Fruit fly (Drosophila melanogaster) whole organism, pupa: Measurements from ENCODE around the gene Rim.

ENCODE experiments used
- CG10348 ChIP-seq: fragments of 200-800 bp; sonication (Bioruptor generic); IDR thresholded peaks from 2 replicates; pipeline ENCODE4 v1.3.6; 2022; ENCODE audit warnings: missing biosample characterization, missing genetic modification characterization
- CG12605 ChIP-seq: fragments of 200-800 bp; sonication (Bioruptor generic); IDR thresholded peaks from 2 replicates; pipeline ENCODE4 v1.3.6; 2022; ENCODE audit warnings: missing biosample characterization, missing genetic modification characterization
- CG13204 ChIP-seq: fragments of 200-800 bp; sonication (Bioruptor generic); optimal IDR thresholded peaks from 2 replicates; lab custom pipeline; 2018; ENCODE audit warnings: missing biosample characterization, mild to moderate bottlenecking, missing genetic modification characterization, moderate library complexity
- CG14655 ChIP-seq: fragments of 200-800 bp; sonication (Bioruptor generic); optimal IDR thresholded peaks from 3 replicates; lab custom pipeline; 2017; ENCODE audit warnings: mild to moderate bottlenecking, missing biosample characterization, missing genetic modification reagents, missing genetic modification characterization
- CG15710 ChIP-seq: fragments of 200-800 bp; sonication (Bioruptor generic); optimal IDR thresholded peaks from 2 replicates; lab custom pipeline; 2018; ENCODE audit warnings: missing biosample characterization, mild to moderate bottlenecking, missing genetic modification characterization, moderate library complexity
- CG17806 ChIP-seq: fragments of 200-800 bp; sonication (Bioruptor generic); optimal IDR thresholded peaks from 2 replicates; lab custom pipeline; 2018; ENCODE audit warnings: missing biosample characterization, mild to moderate bottlenecking, missing genetic modification characterization, moderate library complexity
- CG32121 ChIP-seq: fragments of 200-800 bp; sonication (Bioruptor generic); IDR thresholded peaks from 2 replicates; pipeline ENCODE4 v1.3.6; 2022; ENCODE audit warnings: missing biosample characterization, missing genetic modification characterization
- CG34367 ChIP-seq: fragments of 200-800 bp; sonication (Bioruptor generic); optimal IDR thresholded peaks from 2 replicates; lab custom pipeline; 2018; ENCODE audit warnings: missing biosample characterization, mild to moderate bottlenecking, missing genetic modification characterization
- CG4496 ChIP-seq: fragments of 200-800 bp; sonication (Bioruptor generic); IDR thresholded peaks from 3 replicates; pipeline ENCODE4 v1.3.6; 2022; ENCODE audit warnings: missing biosample characterization, missing genetic modification characterization
- CG8159 ChIP-seq: fragments of 200-800 bp; sonication (Bioruptor generic); optimal IDR thresholded peaks from 3 replicates; lab custom pipeline; 2018; ENCODE audit warnings: missing biosample characterization, mild to moderate bottlenecking, missing genetic modification characterization, moderate library complexity
- CG8301 ChIP-seq: fragments of 200-800 bp; sonication (Bioruptor generic); optimal IDR thresholded peaks from 2 replicates; lab custom pipeline; 2018; ENCODE audit warnings: missing biosample characterization, mild to moderate bottlenecking, missing genetic modification characterization
- CG9948 ChIP-seq: fragments of 200-800 bp; sonication (Bioruptor generic); optimal IDR thresholded peaks from 2 replicates; lab custom pipeline; 2018; ENCODE audit warnings: missing biosample characterization, mild to moderate bottlenecking, missing genetic modification characterization, moderate library complexity
- D1 ChIP-seq: fragments of 200-800 bp; sonication (Bioruptor generic); optimal IDR thresholded peaks from 2 replicates; lab custom pipeline; 2018; ENCODE audit warnings: missing biosample characterization, mild to moderate bottlenecking, missing genetic modification characterization, moderate library complexity
- EcR ChIP-seq: fragments of 200-800 bp; sonication (Bioruptor generic); optimal IDR thresholded peaks from 3 replicates; lab custom pipeline; 2019; ENCODE audit warnings: missing biosample characterization, missing genetic modification characterization, mild to moderate bottlenecking, moderate library complexity, missing genetic modification reagents
- Ets98B ChIP-seq: fragments of 200-800 bp; sonication (Bioruptor generic); IDR thresholded peaks from 2 replicates; pipeline ENCODE4 v1.3.6; 2022; ENCODE audit warnings: missing biosample characterization, missing genetic modification characterization
- Pif1A ChIP-seq: fragments of 200-800 bp; sonication (Bioruptor generic); optimal IDR thresholded peaks from 3 replicates; lab custom pipeline; 2016; ENCODE audit warnings: missing biosample characterization, missing genetic modification characterization
- Pif1B ChIP-seq: fragments of 200-800 bp; sonication (Bioruptor generic); optimal IDR thresholded peaks from 3 replicates; lab custom pipeline; 2016; ENCODE audit warnings: missing biosample characterization, missing genetic modification characterization
- Snoo ChIP-seq: fragments of 200-800 bp; sonication (Bioruptor generic); optimal IDR thresholded peaks from 3 replicates; lab custom pipeline; 2017; ENCODE audit warnings: missing biosample characterization, mild to moderate bottlenecking, missing genetic modification characterization, inconsistent platforms
- fd96Ca ChIP-seq: fragments of 200-800 bp; sonication (Bioruptor generic); IDR thresholded peaks from 3 replicates; pipeline ENCODE4 v1.3.6; 2022; ENCODE audit warnings: missing biosample characterization, missing genetic modification characterization
- gl ChIP-seq: fragments of 200-800 bp; sonication (Bioruptor generic); optimal IDR thresholded peaks from 2 replicates; lab custom pipeline; 2018; ENCODE audit warnings: missing biosample characterization, mild to moderate bottlenecking, missing genetic modification characterization
- rn ChIP-seq: fragments of 200-800 bp; sonication (Bioruptor generic); IDR thresholded peaks from 2 replicates; pipeline ENCODE4 v1.3.6; 2022; ENCODE audit warnings: missing biosample characterization, missing genetic modification characterization

Gene Rim

dm6 chr3R:17830528-17830927 lies 85.8 kb downstream of the Rim start:
- TF ChIP-seq CG13204 (GFP tag; lab: Kevin White, UChicago) (no peak), fd96Ca (GFP tag; lab: Robert Waterston, UW) (no peak), EcR (no peak), CG8301 (tag; lab: Kevin White, UChicago) (no peak)

dm6 chr3R:17828653-17829052 lies 87.7 kb downstream of the Rim start:
- no peak for TF ChIP-seq Snoo
- TF ChIP-seq CG32121: no peak
- TF ChIP-seq CG8301 (tag; lab: Kevin White, UChicago): no peak

DNA sequence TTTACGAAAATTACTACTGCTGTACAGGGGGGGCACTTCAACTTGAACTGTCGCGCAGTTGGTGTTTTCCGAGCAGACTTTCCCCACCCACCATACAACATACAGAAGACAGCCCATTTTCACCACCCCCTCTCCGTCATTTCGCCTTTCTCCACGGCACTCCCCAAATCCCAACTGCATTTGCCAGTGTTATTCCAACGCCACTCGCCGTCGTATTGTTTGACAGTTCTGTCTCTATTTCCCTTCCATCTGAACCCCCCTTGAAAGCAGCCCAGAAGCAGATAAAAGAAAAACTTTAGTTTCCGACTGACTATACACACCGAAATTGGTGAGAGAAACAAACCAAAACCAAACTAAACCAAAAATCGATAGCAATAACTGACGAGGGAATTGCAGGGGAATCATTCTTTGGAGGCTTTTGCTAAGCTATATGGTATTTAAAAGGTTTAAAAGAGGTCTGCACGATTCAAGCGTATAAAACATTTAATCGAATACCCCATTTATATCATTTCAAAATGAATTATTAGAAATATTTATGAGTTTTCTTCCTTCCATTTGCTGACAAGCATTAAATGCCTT lies 89.3 kb downstream of the Rim start:
- TF ChIP-seq CG8301 (tag; lab: Kevin White, UChicago) (no peak), fd96Ca (GFP tag; lab: Robert Waterston, UW) (no peak), CG13204 (GFP tag; lab: Kevin White, UChicago) (no peak), CG15710 (tag; lab: Kevin White, UChicago) (no peak), CG4496 (GFP tag; lab: Robert Waterston, UW) (no peak), gl (tag; lab: Kevin White, UChicago) (no peak), Pif1A (GFP tag; lab: Kevin White, UChicago) (no peak), CG34367 (no peak), Ets98B (GFP tag; lab: Robert Waterston, UW) (no peak), rn (GFP tag; lab: Robert Waterston, UW) (no peak), CG9948 (tag; lab: Kevin White, UChicago) (no peak), CG32121 (no peak), CG17806 (tag; lab: Kevin White, UChicago) (no peak), CG14655 (GFP tag; lab: Kevin White, UChicago) (no peak), D1 (tag; lab: Kevin White, UChicago) (no peak), Snoo (no peak), CG8159 (tag; lab: Kevin White, UChicago) (no peak), CG12605 (GFP tag; lab: Robert Waterston, UW) (no peak), Pif1B (GFP tag; lab: Kevin White, UChicago) (no peak), EcR (no peak)
- TF ChIP-seq, all 21 proteins: peak for 0

DNA sequence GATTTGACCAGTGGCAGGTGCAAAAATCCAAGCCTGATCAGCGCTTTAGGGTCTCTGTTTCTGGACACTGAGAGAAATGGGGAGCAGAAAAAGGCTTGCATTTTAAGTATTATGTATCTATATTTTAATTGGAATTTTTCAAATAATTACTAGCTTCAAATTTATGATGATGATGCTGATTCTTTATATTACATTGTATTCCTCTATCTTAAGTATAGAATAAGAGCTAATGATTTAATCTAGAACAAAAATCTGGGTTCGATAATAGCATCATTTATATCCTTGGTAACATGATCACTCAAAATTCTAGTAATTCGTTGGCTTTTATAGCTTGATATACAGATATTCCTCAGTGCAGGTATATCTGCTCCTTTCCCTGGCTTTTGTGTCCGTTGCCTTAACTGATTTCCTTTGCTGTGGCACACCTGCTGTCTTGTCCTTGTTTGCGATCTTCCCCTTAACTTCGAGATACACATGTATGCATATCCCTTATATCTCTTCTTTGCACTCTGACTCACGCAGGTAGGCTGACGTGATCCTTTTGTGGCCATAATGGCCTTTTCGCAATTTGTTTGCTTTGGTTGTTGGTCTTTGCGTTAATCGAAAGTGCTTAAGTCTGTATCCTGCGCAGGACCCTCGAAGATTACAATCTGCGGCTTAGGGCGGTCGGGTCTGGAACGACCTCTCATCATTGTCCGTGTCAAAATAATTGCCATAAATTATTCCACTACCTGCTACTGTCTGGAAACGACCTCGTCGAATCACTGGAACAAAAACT lies 90.4 kb downstream of the Rim start:
- TF ChIP-seq gl (tag; lab: Kevin White, UChicago) (no peak), CG14655 (GFP tag; lab: Kevin White, UChicago) (peak; percentile 21), Ets98B (GFP tag; lab: Robert Waterston, UW) (no peak), Snoo (peak; percentile 52), CG10348 (GFP tag; lab: Robert Waterston, UW) (no peak), EcR (no peak), CG9948 (tag; lab: Kevin White, UChicago) (peak; percentile 33), CG12605 (GFP tag; lab: Robert Waterston, UW) (no peak), CG13204 (GFP tag; lab: Kevin White, UChicago) (no peak), CG34367 (peak; percentile 10), Pif1A (GFP tag; lab: Kevin White, UChicago) (peak; percentile 35), fd96Ca (GFP tag; lab: Robert Waterston, UW) (no peak), CG17806 (tag; lab: Kevin White, UChicago) (peak; percentile 73), rn (GFP tag; lab: Robert Waterston, UW) (no peak), CG8159 (tag; lab: Kevin White, UChicago) (peak; percentile 62), D1 (tag; lab: Kevin White, UChicago) (no peak), CG4496 (GFP tag; lab: Robert Waterston, UW) (no peak), Pif1B (GFP tag; lab: Kevin White, UChicago) (peak; percentile 31), CG32121 (no peak), CG8301 (tag; lab: Kevin White, UChicago) (no peak), CG15710 (tag; lab: Kevin White, UChicago) (peak; percentile 52)
